Worm (Caenorhabditis elegans) whole organism, L2 larva: ENCODE measurements around the gene dhhc-5.

ENCODE experiments used
- C34F6.9 ChIP-seq: fragments of 150-350 bp; optimal IDR thresholded peaks from 2 replicates; lab custom pipeline; 2014; ENCODE audit warnings: missing biosample characterization, missing genetic modification characterization
- F13H6.1 ChIP-seq: sonication (generic microtip); optimal IDR thresholded peaks from 2 replicates; lab custom pipeline; 2016; ENCODE audit warnings: missing genetic modification characterization, missing compliant biosample characterization
- R02D3.7 ChIP-seq: fragments of 150-350 bp; optimal IDR thresholded peaks from 2 replicates; lab custom pipeline; 2014; ENCODE audit warnings: missing biosample characterization, missing genetic modification characterization
- ZK546.5 ChIP-seq: sonication (generic microtip); optimal IDR thresholded peaks from 2 replicates; lab custom pipeline; 2017; ENCODE audit warnings: missing biosample characterization, missing genetic modification characterization
- alr-1 ChIP-seq: fragments of 150-350 bp; optimal IDR thresholded peaks from 2 replicates; lab custom pipeline; 2014; ENCODE audit warnings: missing biosample characterization, missing genetic modification characterization
- ama-1 ChIP-seq: fragments of 150-350 bp; optimal IDR thresholded peaks from 2 replicates; lab custom pipeline; 2018; ENCODE audit warnings: inconsistent platforms
- ceh-16 ChIP-seq: fragments of 150-350 bp; optimal IDR thresholded peaks from 2 replicates; lab custom pipeline; 2014; ENCODE audit warnings: missing biosample characterization, missing genetic modification characterization
- ceh-82 ChIP-seq: fragments of 150-350 bp; optimal IDR thresholded peaks from 2 replicates; lab custom pipeline; 2014; ENCODE audit warnings: missing biosample characterization, missing genetic modification characterization
- crh-2 ChIP-seq: sonication (generic microtip); optimal IDR thresholded peaks from 2 replicates; lab custom pipeline; 2017; ENCODE audit warnings: missing biosample characterization, missing genetic modification characterization
- egl-27 ChIP-seq: sonication (generic microtip); optimal IDR thresholded peaks from 3 replicates; lab custom pipeline; 2017; ENCODE audit warnings: missing biosample characterization, missing genetic modification reagents, missing genetic modification characterization
- elt-1 ChIP-seq: fragments of 150-350 bp; optimal IDR thresholded peaks from 2 replicates; lab custom pipeline; 2014; ENCODE audit warnings: missing biosample characterization, missing genetic modification characterization
- elt-3 ChIP-seq: sonication (generic microtip); optimal IDR thresholded peaks from 2 replicates; lab custom pipeline; 2017; ENCODE audit warnings: missing biosample characterization, missing genetic modification characterization
- fos-1 ChIP-seq: fragments of 150-350 bp; optimal IDR thresholded peaks from 2 replicates; lab custom pipeline; 2014; ENCODE audit warnings: missing biosample characterization, missing genetic modification characterization
- gmeb-1 ChIP-seq: fragments of 150-350 bp; optimal IDR thresholded peaks from 2 replicates; lab custom pipeline; 2014; ENCODE audit warnings: missing biosample characterization, missing genetic modification characterization
- lin-11 ChIP-seq: fragments of 150-350 bp; sonication (generic microtip); optimal IDR thresholded peaks from 2 replicates; lab custom pipeline; 2014; ENCODE audit warnings: missing biosample characterization, missing genetic modification characterization, inconsistent platforms, mixed read lengths
- lin-13 ChIP-seq: fragments of 150-350 bp; optimal IDR thresholded peaks from 2 replicates; lab custom pipeline; 2014; ENCODE audit warnings: missing biosample characterization, missing genetic modification reagents, missing genetic modification characterization
- lsy-2 ChIP-seq, 2 experiments: fragments of 150-350 bp in 1 of 2; sonication (generic microtip) in 1 of 2; optimal IDR thresholded peaks; 2 replicates each; lab custom pipeline; 2014 to 2017; ENCODE audit warnings: missing biosample characterization in 2 of 2, missing genetic modification characterization in 2 of 2
- mbf-1 ChIP-seq: sonication (generic microtip); optimal IDR thresholded peaks from 2 replicates; lab custom pipeline; 2017; ENCODE audit warnings: missing biosample characterization, missing genetic modification characterization
- nhr-10 ChIP-seq: sonication (generic microtip); optimal IDR thresholded peaks from 2 replicates; lab custom pipeline; 2017; ENCODE audit warnings: missing biosample characterization, missing genetic modification characterization
- nhr-11 ChIP-seq: fragments of 150-350 bp; optimal IDR thresholded peaks from 2 replicates; lab custom pipeline; 2014; ENCODE audit warnings: missing biosample characterization, missing genetic modification characterization
- nhr-129 ChIP-seq: fragments of 150-350 bp; optimal IDR thresholded peaks from 2 replicates; lab custom pipeline; 2014; ENCODE audit warnings: missing biosample characterization, missing genetic modification characterization
- nhr-21 ChIP-seq: fragments of 150-350 bp; optimal IDR thresholded peaks from 2 replicates; lab custom pipeline; 2014; ENCODE audit warnings: missing biosample characterization, missing genetic modification characterization
- nhr-23 ChIP-seq: fragments of 150-350 bp; optimal IDR thresholded peaks from 2 replicates; lab custom pipeline; 2014; ENCODE audit warnings: missing biosample characterization, missing genetic modification reagents, missing genetic modification characterization
- nhr-237 ChIP-seq: fragments of 150-350 bp; optimal IDR thresholded peaks from 2 replicates; lab custom pipeline; 2014; ENCODE audit warnings: missing biosample characterization, missing genetic modification characterization
- nhr-25 ChIP-seq: fragments of 150-350 bp; sonication (generic microtip); optimal IDR thresholded peaks from 3 replicates; lab custom pipeline; 2014; ENCODE audit warnings: missing biosample characterization, missing genetic modification characterization
- nhr-6 ChIP-seq: fragments of 150-350 bp; optimal IDR thresholded peaks from 2 replicates; lab custom pipeline; 2014; ENCODE audit warnings: missing biosample characterization, missing genetic modification characterization
- nhr-77 ChIP-seq: fragments of 150-350 bp; optimal IDR thresholded peaks from 2 replicates; lab custom pipeline; 2014; ENCODE audit warnings: missing biosample characterization, missing genetic modification characterization
- peb-1 ChIP-seq: fragments of 150-350 bp; optimal IDR thresholded peaks from 2 replicates; lab custom pipeline; 2014; ENCODE audit warnings: missing biosample characterization, missing genetic modification characterization
- sem-4 ChIP-seq: fragments of 150-350 bp; optimal IDR thresholded peaks from 2 replicates; lab custom pipeline; 2014; ENCODE audit warnings: missing biosample characterization, missing genetic modification reagents, missing genetic modification characterization
- skn-1 ChIP-seq: sonication (generic microtip); optimal IDR thresholded peaks from 2 replicates; lab custom pipeline; 2017; ENCODE audit warnings: missing biosample characterization, missing genetic modification characterization
- sma-3 ChIP-seq: sonication (generic microtip); optimal IDR thresholded peaks from 2 replicates; lab custom pipeline; 2016; ENCODE audit warnings: missing genetic modification reagents, missing genetic modification characterization, missing compliant biosample characterization
- sma-9 ChIP-seq, 2 experiments: fragments of 150-350 bp in 1 of 2; sonication (generic microtip) in 1 of 2; optimal IDR thresholded peaks; 2 replicates each; lab custom pipeline; 2014 to 2016; ENCODE audit warnings: missing genetic modification characterization in 2 of 2, mild to moderate bottlenecking in 1 of 2, missing biosample characterization in 1 of 2, missing compliant biosample characterization in 1 of 2, missing genetic modification reagents in 1 of 2, moderate library complexity in 1 of 2
- unc-55 ChIP-seq: fragments of 150-350 bp; sonication (generic microtip); optimal IDR thresholded peaks from 3 replicates; lab custom pipeline; 2014; ENCODE audit warnings: missing biosample characterization, missing genetic modification reagents, missing genetic modification characterization
- unc-62 ChIP-seq: fragments of 150-350 bp; optimal IDR thresholded peaks from 2 replicates; lab custom pipeline; 2014; ENCODE audit warnings: missing biosample characterization, missing genetic modification reagents, missing genetic modification characterization
- zag-1 ChIP-seq: fragments of 150-350 bp; optimal IDR thresholded peaks from 2 replicates; lab custom pipeline; 2014; ENCODE audit warnings: missing biosample characterization, missing genetic modification characterization
- ztf-1 ChIP-seq: fragments of 200-800 bp; sonication (Bioruptor generic); conservative IDR thresholded peaks from 2 replicates; pipeline ENCODE4 v1.3.6; 2022; ENCODE audit warnings: missing genetic modification characterization, missing compliant biosample characterization
- ztf-11 ChIP-seq: sonication (generic microtip); optimal IDR thresholded peaks from 2 replicates; lab custom pipeline; 2017; ENCODE audit warnings: missing biosample characterization, missing genetic modification characterization
- ztf-4 ChIP-seq: fragments of 150-350 bp; optimal IDR thresholded peaks from 2 replicates; lab custom pipeline; 2014; ENCODE audit warnings: missing biosample characterization, missing genetic modification characterization

The dhhc-5 gene

ce11 chrIII:6819322-6819901 lies 29.4 kb downstream of the dhhc-5 start, which contains the start of gene F28F5.6:
Gene F28F5.6 (minus strand): TSS chrIII:6819372.
- TF ChIP-seq sma-3 (no peak), nhr-237 (tag; lab: Kevin White, UChicago) (no peak), lin-13 (GFP tag; lab: Kevin White, UChicago) (no peak), mbf-1 (no peak), alr-1 (tag; lab: Kevin White, UChicago) (no peak), nhr-25 (no peak), C34F6.9 (no peak), elt-3 (tag; lab: Kevin White, UChicago) (no peak), unc-55 (no peak), ZK546.5 (tag; lab: Kevin White, UChicago) (no peak), gmeb-1 (peak; percentile 10), peb-1 (tag; lab: Kevin White, UChicago) (no peak), lin-11 (tag; lab: Kevin White, UChicago) (no peak), nhr-23 (tag; lab: Kevin White, UChicago) (no peak), lsy-2 (tag; optimal IDR thresholded peaks at IDR 0.05; lab: Kevin White, UChicago) (no peak), elt-1 (tag; lab: Kevin White, UChicago) (no peak), nhr-6 (tag; lab: Kevin White, UChicago) (no peak), ama-1 (lab: Kevin White, UChicago) (no peak), nhr-10 (tag; lab: Kevin White, UChicago) (no peak), egl-27 (no peak), ztf-11 (no peak), F13H6.1 (peak; percentile 21), nhr-11 (tag; lab: Kevin White, UChicago) (no peak), ztf-1 (GFP tag; lab: Robert Waterston, UW) (no peak), sem-4 (tag; lab: Kevin White, UChicago) (no peak), fos-1 (peak; percentile 84), sma-9 (GFP tag; optimal IDR thresholded peaks at IDR 0.05; lab: Kevin White, UChicago) (peak; percentile 59), sma-9 (tag; optimal IDR thresholded peaks at IDR 0.05; lab: Kevin White, UChicago) (no peak), zag-1 (tag; lab: Kevin White, UChicago) (no peak)

- peak; percentile 47 for TF ChIP-seq fos-1
- peak; percentile 17 for TF ChIP-seq crh-2 (tag; lab: Kevin White, UChicago)
- no peak for TF ChIP-seq zag-1 (tag; lab: Kevin White, UChicago)
- TF ChIP-seq nhr-21 (tag; lab: Kevin White, UChicago), result no peak
- no peak for TF ChIP-seq ceh-16 (tag; lab: Kevin White, UChicago)
- TF ChIP-seq R02D3.7 (tag; lab: Kevin White, UChicago), result no peak
- no peak for TF ChIP-seq sma-3
- TF ChIP-seq elt-3 (tag; lab: Kevin White, UChicago), result no peak
- TF ChIP-seq nhr-237 (tag; lab: Kevin White, UChicago), result no peak
- TF ChIP-seq skn-1 (tag; lab: Kevin White, UChicago), result no peak
- TF ChIP-seq nhr-11 (tag; lab: Kevin White, UChicago), result no peak
- TF ChIP-seq unc-62 (GFP tag; lab: Kevin White, UChicago), result no peak
- TF ChIP-seq F13H6.1, result peak; percentile 14
- TF ChIP-seq nhr-77 (tag; lab: Kevin White, UChicago), result no peak
- TF ChIP-seq, all 48 proteins: peak for 3
These were observed 30.8 kb downstream of the dhhc-5 start for ce11 chrIII:6818037-6818436.

ce11 chrIII:6816930-6817329 lies 31.9 kb downstream of the dhhc-5 start, which contains the start of gene F28F5.4:
Gene F28F5.4 (minus strand): TSS chrIII:6817033.
- TF ChIP-seq nhr-21 (tag; lab: Kevin White, UChicago) (no peak), F13H6.1 (peak; percentile 17), nhr-129 (peak; percentile 33)

- TF ChIP-seq skn-1 (tag; lab: Kevin White, UChicago) (no peak), F13H6.1 (peak; percentile 27), sma-9 (GFP tag; optimal IDR thresholded peaks at IDR 0.05; lab: Kevin White, UChicago) (peak; percentile 17), sma-9 (tag; optimal IDR thresholded peaks at IDR 0.05; lab: Kevin White, UChicago) (no peak), ceh-82 (tag; lab: Kevin White, UChicago) (no peak), gmeb-1 (peak; percentile 29), ztf-1 (GFP tag; lab: Robert Waterston, UW) (no peak), fos-1 (peak; percentile 18), nhr-129 (peak; percentile 51), crh-2 (tag; lab: Kevin White, UChicago) (peak; percentile 21), sma-3 (peak; percentile 25), sem-4 (tag; lab: Kevin White, UChicago) (no peak), ztf-4 (tag; lab: Kevin White, UChicago) (no peak), C34F6.9 (peak; percentile 15), ceh-16 (tag; lab: Kevin White, UChicago) (no peak)
These were observed 43.5 kb downstream of the dhhc-5 start for ce11 chrIII:6805397-6805796.
